Fruit fly (Drosophila melanogaster) whole organism, adult: ENCODE measurements around the gene FASN2.

Experiments
- CG11617 ChIP-seq: fragments of 200-800 bp; sonication (Bioruptor generic); optimal IDR thresholded peaks from 2 replicates; lab custom pipeline; 2017; ENCODE audit warnings: mild to moderate bottlenecking, missing biosample characterization, missing genetic modification reagents, missing genetic modification characterization
- CG12768 ChIP-seq: fragments of 200-800 bp; sonication (Bioruptor generic); optimal IDR thresholded peaks from 2 replicates; lab custom pipeline; 2017; ENCODE audit warnings: missing biosample characterization, missing genetic modification characterization, mild to moderate bottlenecking, moderate library complexity, missing genetic modification reagents
- CG14711 ChIP-seq: fragments of 200-800 bp; sonication (Bioruptor generic); optimal IDR thresholded peaks from 2 replicates; lab custom pipeline; 2018; ENCODE audit warnings: missing biosample characterization, mild to moderate bottlenecking, missing genetic modification characterization, moderate library complexity
- CG1620 ChIP-seq: fragments of 200-800 bp; sonication (Bioruptor generic); optimal IDR thresholded peaks from 2 replicates; lab custom pipeline; 2016; ENCODE audit warnings: missing biosample characterization, missing genetic modification characterization
- CG7045 ChIP-seq: fragments of 200-800 bp; sonication (Bioruptor generic); optimal IDR thresholded peaks from 2 replicates; lab custom pipeline; 2017; ENCODE audit warnings: missing biosample characterization, mild to moderate bottlenecking, missing genetic modification characterization
- Crg-1 ChIP-seq: fragments of 200-800 bp; sonication (Bioruptor generic); optimal IDR thresholded peaks from 2 replicates; lab custom pipeline; 2016; ENCODE audit warnings: missing biosample characterization, missing genetic modification characterization
- kay ChIP-seq: fragments of 200-800 bp; sonication (Bioruptor generic); peaks from one replicate; lab custom pipeline; 2016; ENCODE audit warnings: missing biosample characterization, missing genetic modification characterization, borderline replicate concordance
- ovo ChIP-seq: fragments of 200-800 bp; sonication (Bioruptor generic); optimal IDR thresholded peaks from 2 replicates; lab custom pipeline; 2016; ENCODE audit warnings: missing biosample characterization, missing genetic modification characterization
- toe ChIP-seq: fragments of 200-800 bp; sonication (Bioruptor generic); optimal IDR thresholded peaks from 2 replicates; lab custom pipeline; 2016; ENCODE audit warnings: missing biosample characterization, missing genetic modification characterization

DNA sequence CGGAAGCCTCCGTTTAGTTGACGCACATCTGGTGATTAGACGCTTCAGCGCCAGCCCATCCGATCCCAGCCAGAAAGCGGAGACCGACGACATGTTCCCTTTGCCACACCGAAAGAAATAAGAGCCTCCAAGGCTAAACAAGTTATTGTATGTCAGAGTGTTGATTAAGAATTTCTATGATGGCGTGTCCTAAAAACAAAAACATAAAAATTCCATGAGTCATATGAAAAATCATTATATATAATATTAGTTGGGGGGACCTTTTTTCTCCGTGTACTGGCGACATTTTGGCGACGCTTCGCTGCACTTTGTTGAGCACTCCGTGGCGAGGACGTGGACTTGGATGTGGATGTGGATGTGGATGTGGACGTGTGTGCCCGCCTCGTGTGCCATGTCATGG is 31.0 kb upstream of the FASN2 start:
- TF ChIP-seq CG14711 (tag; lab: Kevin White, UChicago): no peak
- no peak for TF ChIP-seq toe
- TF ChIP-seq CG1620: no peak
- no peak for TF ChIP-seq Crg-1 (GFP tag; lab: Kevin White, UChicago)
- no peak for TF ChIP-seq CG12768 (GFP tag; lab: Kevin White, UChicago)
- TF ChIP-seq ovo (GFP tag; lab: Kevin White, UChicago): no peak
- TF ChIP-seq CG11617 (GFP tag; lab: Kevin White, UChicago): no peak
- TF ChIP-seq CG7045 (GFP tag; lab: Kevin White, UChicago): no peak
- TF ChIP-seq kay (GFP tag; lab: Kevin White, UChicago): no peak
